Fruit fly (Drosophila melanogaster) whole organism, embryonic: ENCODE data around the gene P58IPK.
A peak's percentile ranks its signal among the peaks of the same experiment; 100 is the strongest.

ENCODE experiments used
- B-H1 ChIP-seq: fragments of 200-800 bp; sonication (Bioruptor generic); IDR thresholded peaks from 3 replicates; pipeline ENCODE4 v1.3.6; 2022; ENCODE audit warnings: missing biosample characterization, missing genetic modification characterization
- BEAF-32 ChIP-seq: fragments of 200-800 bp; sonication (Bioruptor generic); optimal IDR thresholded peaks from 3 replicates; lab custom pipeline; 2017; ENCODE audit warnings: missing biosample characterization, missing genetic modification characterization, mild to moderate bottlenecking, moderate library complexity, missing genetic modification reagents
- Bteb2 ChIP-seq: fragments of 200-800 bp; sonication (Bioruptor generic); optimal IDR thresholded peaks from 2 replicates; lab custom pipeline; 2016; ENCODE audit warnings: missing biosample characterization, missing genetic modification characterization
- CG12071 ChIP-seq: fragments of 200-800 bp; sonication (Bioruptor generic); optimal IDR thresholded peaks from 3 replicates; lab custom pipeline; 2018; ENCODE audit warnings: missing biosample characterization, mild to moderate bottlenecking, missing genetic modification characterization
- CG12155 ChIP-seq: fragments of 200-800 bp; sonication (Bioruptor generic); optimal IDR thresholded peaks from 3 replicates; lab custom pipeline; 2016; ENCODE audit warnings: missing biosample characterization, missing genetic modification characterization
- CG12942 ChIP-seq: fragments of 200-800 bp; sonication (Bioruptor generic); optimal IDR thresholded peaks from 3 replicates; lab custom pipeline; 2016; ENCODE audit warnings: missing biosample characterization, missing genetic modification characterization
- CG13287 ChIP-seq: fragments of 200-800 bp; sonication (Bioruptor generic); IDR thresholded peaks from 2 replicates; pipeline ENCODE4 v1.3.6; 2022; ENCODE audit warnings: missing biosample characterization, missing genetic modification characterization; ENCODE audit not compliant: partially characterized antibody
- CG13424 ChIP-seq: fragments of 200-800 bp; sonication (Bioruptor generic); optimal IDR thresholded peaks from 2 replicates; lab custom pipeline; 2019; ENCODE audit warnings: missing biosample characterization, mild to moderate bottlenecking, missing genetic modification characterization, moderate library complexity
- CG14667 ChIP-seq: fragments of 200-800 bp; sonication (Bioruptor generic); IDR thresholded peaks from 2 replicates; pipeline ENCODE4 v1.3.6; 2022; ENCODE audit warnings: missing biosample characterization, missing genetic modification characterization
- CG15011 ChIP-seq: fragments of 200-800 bp; sonication (Bioruptor generic); optimal IDR thresholded peaks from 3 replicates; lab custom pipeline; 2018; ENCODE audit warnings: missing biosample characterization, mild to moderate bottlenecking, missing genetic modification characterization
- CG17912 ChIP-seq: fragments of 200-800 bp; sonication (Bioruptor generic); optimal IDR thresholded peaks from 2 replicates; lab custom pipeline; 2018; ENCODE audit warnings: missing biosample characterization, mild to moderate bottlenecking, missing genetic modification characterization
- CG34376 ChIP-seq: fragments of 200-800 bp; sonication (Bioruptor generic); optimal IDR thresholded peaks from 2 replicates; lab custom pipeline; 2018; ENCODE audit warnings: missing biosample characterization, mild to moderate bottlenecking, missing genetic modification characterization
- CG5245 ChIP-seq: fragments of 200-800 bp; sonication (Bioruptor generic); optimal IDR thresholded peaks from 3 replicates; lab custom pipeline; 2016; ENCODE audit warnings: missing biosample characterization, missing genetic modification characterization
- CG6272 ChIP-seq: fragments of 200-800 bp; sonication (Bioruptor generic); IDR thresholded peaks from 2 replicates; pipeline ENCODE4 v1.3.6; 2022; ENCODE audit warnings: missing biosample characterization, missing genetic modification characterization
- CG7372 ChIP-seq: fragments of 200-800 bp; sonication (Bioruptor generic); IDR thresholded peaks from 2 replicates; pipeline ENCODE4 v1.3.6; 2022; ENCODE audit warnings: missing biosample characterization, missing genetic modification characterization
- CG7839 ChIP-seq: fragments of 200-800 bp; sonication (Bioruptor generic); optimal IDR thresholded peaks from 3 replicates; lab custom pipeline; 2018; ENCODE audit warnings: missing biosample characterization, mild to moderate bottlenecking, missing genetic modification characterization, moderate library complexity
- CG8281 ChIP-seq: fragments of 200-800 bp; sonication (Bioruptor generic); optimal IDR thresholded peaks from 2 replicates; lab custom pipeline; 2018; ENCODE audit warnings: missing biosample characterization, mild to moderate bottlenecking, missing genetic modification characterization, moderate library complexity
- CG8359 ChIP-seq: fragments of 200-800 bp; sonication (Bioruptor generic); optimal IDR thresholded peaks from 2 replicates; lab custom pipeline; 2017; ENCODE audit warnings: missing biosample characterization, mild to moderate bottlenecking, missing genetic modification characterization, borderline replicate concordance
- CG8388 ChIP-seq: fragments of 200-800 bp; sonication (Bioruptor generic); optimal IDR thresholded peaks from 2 replicates; lab custom pipeline; 2019; ENCODE audit warnings: missing biosample characterization, mild to moderate bottlenecking, missing genetic modification characterization, moderate library complexity
- CG9876 ChIP-seq: fragments of 200-800 bp; sonication (Bioruptor generic); optimal IDR thresholded peaks from 2 replicates; lab custom pipeline; 2016; ENCODE audit warnings: missing biosample characterization, missing genetic modification characterization
- CrebB ChIP-seq: fragments of 200-800 bp; sonication (Bioruptor generic); optimal IDR thresholded peaks from 3 replicates; lab custom pipeline; 2018; ENCODE audit warnings: missing biosample characterization, mild to moderate bottlenecking, missing genetic modification characterization
- Drgx ChIP-seq: fragments of 200-800 bp; sonication (Bioruptor generic); IDR thresholded peaks from 2 replicates; pipeline ENCODE4 v1.3.6; 2022; ENCODE audit warnings: missing biosample characterization, missing genetic modification characterization
- HLH54F ChIP-seq: fragments of 200-800 bp; sonication (Bioruptor generic); optimal IDR thresholded peaks from 3 replicates; lab custom pipeline; 2016; ENCODE audit warnings: missing biosample characterization, missing genetic modification characterization
- Hey ChIP-seq: fragments of 200-800 bp; sonication (Bioruptor generic); optimal IDR thresholded peaks from 3 replicates; lab custom pipeline; 2018; ENCODE audit warnings: missing biosample characterization, mild to moderate bottlenecking, missing genetic modification characterization
- MTF-1 ChIP-seq: fragments of 200-800 bp; sonication (Bioruptor generic); optimal IDR thresholded peaks from 2 replicates; lab custom pipeline; 2018; ENCODE audit warnings: missing biosample characterization, mild to moderate bottlenecking, missing genetic modification characterization, borderline replicate concordance
- Med ChIP-seq: fragments of 200-800 bp; sonication (Bioruptor generic); peaks from one replicate; lab custom pipeline; 2016; ENCODE audit warnings: missing biosample characterization, missing genetic modification characterization, mild to moderate bottlenecking, inconsistent platforms, moderate library complexity
- Mes4 ChIP-seq: fragments of 200-800 bp; sonication (Bioruptor generic); optimal IDR thresholded peaks from 2 replicates; lab custom pipeline; 2016; ENCODE audit warnings: missing biosample characterization, missing genetic modification characterization
- Oli ChIP-seq: fragments of 200-800 bp; sonication (Bioruptor generic); optimal IDR thresholded peaks from 2 replicates; lab custom pipeline; 2018; ENCODE audit warnings: missing biosample characterization, mild to moderate bottlenecking, missing genetic modification characterization, moderate library complexity
- Taf1 ChIP-seq: fragments of 200-800 bp; sonication (Bioruptor generic); IDR thresholded peaks from 2 replicates; pipeline ENCODE4 v1.3.6; 2022; ENCODE audit warnings: missing biosample characterization, missing genetic modification characterization
- Vsx1 ChIP-seq: fragments of 200-800 bp; sonication (Bioruptor generic); optimal IDR thresholded peaks from 2 replicates; lab custom pipeline; 2017; ENCODE audit warnings: missing biosample characterization, mild to moderate bottlenecking, missing genetic modification characterization, missing genetic modification reagents
- cato ChIP-seq: fragments of 200-800 bp; sonication (Bioruptor generic); optimal IDR thresholded peaks from 2 replicates; lab custom pipeline; 2016; ENCODE audit warnings: missing biosample characterization, missing genetic modification characterization, borderline replicate concordance
- chn ChIP-seq: fragments of 200-800 bp; sonication (Bioruptor generic); optimal IDR thresholded peaks from 2 replicates; lab custom pipeline; 2016; ENCODE audit warnings: missing biosample characterization, missing genetic modification characterization
- fd96Cb ChIP-seq: fragments of 200-800 bp; sonication (Bioruptor generic); optimal IDR thresholded peaks from 2 replicates; lab custom pipeline; 2018; ENCODE audit warnings: missing biosample characterization, mild to moderate bottlenecking, missing genetic modification characterization, moderate library complexity
- ftz-f1 ChIP-seq: fragments of 200-800 bp; sonication (Bioruptor generic); optimal IDR thresholded peaks from 2 replicates; lab custom pipeline; 2016; ENCODE audit warnings: missing biosample characterization, missing genetic modification characterization
- gce ChIP-seq: fragments of 200-800 bp; sonication (Bioruptor generic); IDR thresholded peaks from 3 replicates; pipeline ENCODE4 v1.3.6; 2022; ENCODE audit warnings: missing biosample characterization, missing genetic modification characterization
- hb ChIP-seq: fragments of 200-800 bp; sonication (Bioruptor generic); IDR thresholded peaks from 3 replicates; pipeline ENCODE4 v1.3.6; 2022; ENCODE audit warnings: missing biosample characterization, missing genetic modification characterization; ENCODE audit not compliant: partially characterized antibody
- kah ChIP-seq: fragments of 200-800 bp; sonication (Bioruptor generic); optimal IDR thresholded peaks from 2 replicates; lab custom pipeline; 2018; ENCODE audit warnings: missing biosample characterization, mild to moderate bottlenecking, missing genetic modification characterization
- klu ChIP-seq: fragments of 200-800 bp; sonication (Bioruptor generic); IDR thresholded peaks from 2 replicates; pipeline ENCODE4 v1.3.6; 2022; ENCODE audit warnings: missing biosample characterization, missing genetic modification characterization
- lilli ChIP-seq: fragments of 200-800 bp; sonication (Bioruptor generic); optimal IDR thresholded peaks from 3 replicates; lab custom pipeline; 2016; ENCODE audit warnings: missing biosample characterization, missing genetic modification characterization
- nmo ChIP-seq: fragments of 200-800 bp; sonication (Bioruptor generic); optimal IDR thresholded peaks from 2 replicates; lab custom pipeline; 2018; ENCODE audit warnings: missing biosample characterization, mild to moderate bottlenecking, missing genetic modification characterization, moderate library complexity
- pb ChIP-seq: fragments of 200-800 bp; sonication (Bioruptor generic); optimal IDR thresholded peaks from 3 replicates; lab custom pipeline; 2016; ENCODE audit warnings: missing biosample characterization, missing genetic modification characterization
- pho ChIP-seq: fragments of 200-800 bp; sonication (Bioruptor generic); optimal IDR thresholded peaks from 2 replicates; lab custom pipeline; 2016; ENCODE audit warnings: missing biosample characterization, missing genetic modification characterization
- phol ChIP-seq: fragments of 200-800 bp; sonication (Bioruptor generic); optimal IDR thresholded peaks from 3 replicates; lab custom pipeline; 2018; ENCODE audit warnings: missing biosample characterization, mild to moderate bottlenecking, missing genetic modification characterization, moderate library complexity
- sc ChIP-seq, 3 experiments: fragments of >200 bp in 2 of 3; fragments of 200-800 bp in 1 of 3; sonication (Bioruptor generic) in 1 of 3; optimal IDR thresholded peaks; 2 replicates in 2 of 3; 3 replicates in 1 of 3; lab custom pipeline; 2017; ENCODE audit warnings: mild to moderate bottlenecking in 1 of 3, missing biosample characterization in 1 of 3, missing genetic modification characterization in 1 of 3, missing genetic modification reagents in 1 of 3
- sisA ChIP-seq: fragments of 200-800 bp; sonication (Bioruptor generic); IDR thresholded peaks from 2 replicates; pipeline ENCODE4 v1.3.6; 2022; ENCODE audit warnings: missing biosample characterization, missing genetic modification characterization
- sna ChIP-seq: fragments of 200-800 bp; sonication (Bioruptor generic); IDR thresholded peaks from 2 replicates; pipeline ENCODE4 v1.3.6; 2022; ENCODE audit warnings: missing biosample characterization, missing genetic modification characterization; ENCODE audit not compliant: partially characterized antibody
- unc-4 ChIP-seq: fragments of 200-800 bp; sonication (Bioruptor generic); IDR thresholded peaks from 2 replicates; pipeline ENCODE4 v1.3.6; 2022; ENCODE audit warnings: missing biosample characterization, missing genetic modification characterization; ENCODE audit not compliant: partially characterized antibody
- usp ChIP-seq: fragments of >200 bp; optimal IDR thresholded peaks from 2 replicates; lab custom pipeline; 2017; ENCODE audit warnings: missing biosample characterization, missing genetic modification characterization
- vvl ChIP-seq: fragments of 200-800 bp; sonication (Bioruptor generic); IDR thresholded peaks from 2 replicates; pipeline ENCODE4 v1.3.6; 2022; ENCODE audit warnings: missing biosample characterization, missing genetic modification characterization

The P58IPK gene

DNA sequence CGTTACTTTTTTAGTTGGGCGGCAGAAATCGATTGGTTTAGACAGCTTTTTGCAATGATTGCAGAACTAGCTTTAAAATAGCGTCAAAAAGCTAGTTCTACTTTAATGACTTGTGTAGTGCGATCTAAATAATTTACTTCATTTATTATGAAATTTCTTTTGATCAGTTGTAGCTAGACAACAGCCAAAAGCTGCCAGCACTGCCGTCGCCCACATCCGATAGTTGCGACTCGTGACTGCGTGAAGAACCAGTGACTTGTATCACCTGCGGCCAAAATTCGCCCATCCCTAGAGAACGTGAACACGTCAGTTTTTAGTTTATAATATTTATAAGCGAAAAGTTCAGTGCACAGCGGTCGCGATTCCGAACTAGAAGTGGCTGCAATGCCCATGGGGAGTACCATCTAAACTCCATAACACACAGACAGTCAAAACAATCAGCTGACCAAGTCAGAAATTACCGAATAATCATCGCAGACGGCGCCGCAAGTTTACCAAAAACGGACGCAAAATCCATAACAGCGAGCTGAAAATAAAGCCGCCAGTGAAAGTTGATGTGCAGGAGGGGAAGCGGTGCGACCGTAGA, at the start of gene P58IPK (continued):
- TF ChIP-seq CG12942 (GFP tag; lab: Kevin White, UChicago) (peak; percentile 47), nmo (GFP tag; lab: Kevin White, UChicago) (peak; percentile 78), CG13287 (GFP tag; lab: Robert Waterston, UW) (peak; percentile 97), Bteb2 (GFP tag; lab: Kevin White, UChicago) (peak; percentile 70), CG13424 (peak; percentile 62), phol (tag; lab: Kevin White, UChicago) (peak; percentile 66), MTF-1 (GFP tag; lab: Kevin White, UChicago) (peak; percentile 1), usp (GFP tag; lab: Kevin White, UChicago) (no peak), CG14667 (GFP tag; lab: Robert Waterston, UW) (peak; percentile 56), sc (optimal IDR thresholded peaks at IDR 0.05; lab: Kevin White, UChicago) (no peak), sc (GFP tag; optimal IDR thresholded peaks at IDR 0.05; lab: Kevin White, UChicago) (no peak), gce (GFP tag; lab: Robert Waterston, UW) (no peak), CG17912 (GFP tag; lab: Kevin White, UChicago) (no peak), Med (GFP tag; lab: Kevin White, UChicago) (peak; percentile 97), lilli (GFP tag; lab: Kevin White, UChicago) (peak; percentile 87), pho (GFP tag; lab: Kevin White, UChicago) (peak; percentile 75), cato (no peak), CrebB (tag; lab: Kevin White, UChicago) (peak; percentile 42), fd96Cb (tag; lab: Kevin White, UChicago) (peak; percentile 9), Hey (tag; lab: Kevin White, UChicago) (no peak), pb (GFP tag; lab: Kevin White, UChicago) (peak; percentile 38), CG5245 (GFP tag; lab: Kevin White, UChicago) (peak; percentile 30), CG6272 (GFP tag; lab: Robert Waterston, UW) (peak; percentile 80), CG8359 (no peak), Mes4 (GFP tag; lab: Kevin White, UChicago) (peak; percentile 36), kah (peak; percentile 55), CG12071 (no peak), CG8388 (peak; percentile 27), CG15011 (GFP tag; lab: Kevin White, UChicago) (no peak), CG9876 (GFP tag; lab: Kevin White, UChicago) (peak; percentile 57), vvl (GFP tag; lab: Robert Waterston, UW) (peak; percentile 81), CG8281 (tag; lab: Kevin White, UChicago) (no peak), hb (GFP tag; lab: Robert Waterston, UW) (peak; percentile 90), chn (GFP tag; lab: Kevin White, UChicago) (peak; percentile 66), Drgx (GFP tag; lab: Robert Waterston, UW) (peak; percentile 16; the same call in 1 of the 2 replicates), Oli (tag; lab: Kevin White, UChicago) (peak; percentile 0), CG34376 (GFP tag; lab: Kevin White, UChicago) (peak; percentile 57), Vsx1 (no peak), B-H1 (no peak), unc-4 (GFP tag; lab: Robert Waterston, UW) (peak; percentile 91), klu (GFP tag; lab: Robert Waterston, UW) (peak; percentile 63; the same call in 1 of the 2 replicates), ftz-f1 (GFP tag; lab: Kevin White, UChicago) (peak; percentile 59), HLH54F (peak; percentile 81), CG7372 (GFP tag; lab: Robert Waterston, UW) (peak; percentile 71), sna (GFP tag; lab: Robert Waterston, UW) (peak; percentile 92), sisA (GFP tag; lab: Robert Waterston, UW) (peak; percentile 64), Taf1 (GFP tag; lab: Robert Waterston, UW) (peak; percentile 13; the same call in 1 of the 2 replicates), CG12155 (GFP tag; lab: Kevin White, UChicago) (peak; percentile 78), BEAF-32 (peak; percentile 99), CG7839 (tag; lab: Kevin White, UChicago) (peak; percentile 50)
